Worm (Caenorhabditis elegans) whole organism, L4 larva: ENCODE measurements around the gene nlp-41.

Experiments
- Y48G9A.11 ChIP-seq: fragments of 200-800 bp; sonication (Bioruptor generic); IDR thresholded peaks from 2 replicates; pipeline ENCODE4 v1.3.6; 2022; ENCODE audit warnings: missing genetic modification reagents, missing genetic modification characterization, missing compliant biosample characterization
- Y75B8A.6 ChIP-seq: fragments of 200-800 bp; sonication (Bioruptor generic); IDR thresholded peaks from 2 replicates; pipeline ENCODE4 v1.3.6; 2022; ENCODE audit warnings: missing genetic modification reagents, missing genetic modification characterization, missing compliant biosample characterization
- ZK546.5 ChIP-seq, 2 experiments: sonication (generic microtip); optimal IDR thresholded peaks; 2 replicates each; lab custom pipeline; 2017; ENCODE audit warnings: missing biosample characterization in 2 of 2, missing genetic modification characterization in 2 of 2
- aha-1 ChIP-seq: fragments of 150-350 bp; peaks from one replicate; lab custom pipeline; 2014; ENCODE audit warnings: missing biosample characterization, missing genetic modification characterization
- arid-1 ChIP-seq: fragments of 200-800 bp; sonication (Bioruptor generic); conservative IDR thresholded peaks from 2 replicates; pipeline ENCODE4 v1.3.6; 2022; ENCODE audit warnings: missing genetic modification reagents, missing genetic modification characterization, missing compliant biosample characterization
- ceh-44 ChIP-seq: fragments of 200-800 bp; sonication (Bioruptor generic); IDR thresholded peaks from 2 replicates; pipeline ENCODE4 v1.3.6; 2022; ENCODE audit warnings: missing genetic modification reagents, missing genetic modification characterization, missing compliant biosample characterization
- cey-2 ChIP-seq: sonication (generic microtip); optimal IDR thresholded peaks from 3 replicates; lab custom pipeline; 2017; ENCODE audit warnings: missing genetic modification characterization, mild to moderate bottlenecking, missing compliant biosample characterization, antibody characterized with exemption, borderline replicate concordance; ENCODE audit not compliant: insufficient read depth
- daf-12 ChIP-seq: fragments of 150-350 bp; optimal IDR thresholded peaks from 2 replicates; lab custom pipeline; 2014; ENCODE audit warnings: missing biosample characterization, missing genetic modification reagents, missing genetic modification characterization
- daf-16 ChIP-seq, 3 experiments: sonication (generic microtip); optimal IDR thresholded peaks; 2 replicates each; lab custom pipeline; 2016 to 2017; ENCODE audit warnings: missing genetic modification characterization in 3 of 3, missing genetic modification reagents in 3 of 3, mild to moderate bottlenecking in 2 of 3, missing compliant biosample characterization in 2 of 3, missing biosample characterization in 1 of 3, moderate library complexity in 1 of 3
- daf-8 ChIP-seq: fragments of 200-800 bp; sonication (Bioruptor generic); IDR thresholded peaks from 2 replicates; pipeline ENCODE4 v1.3.6; 2022; ENCODE audit warnings: missing genetic modification characterization, missing compliant biosample characterization
- duxl-1 ChIP-seq: sonication (generic microtip); optimal IDR thresholded peaks from 2 replicates; lab custom pipeline; 2016; ENCODE audit warnings: mild to moderate bottlenecking, missing genetic modification characterization, moderate library complexity, missing compliant biosample characterization; ENCODE audit not compliant: poor library complexity
- fos-1 ChIP-seq: fragments of 150-350 bp; optimal IDR thresholded peaks from 2 replicates; lab custom pipeline; 2014; ENCODE audit warnings: missing biosample characterization, missing genetic modification characterization
- gei-8 ChIP-seq: fragments of 200-800 bp; sonication (Bioruptor generic); optimal IDR thresholded peaks from 2 replicates; lab custom pipeline; 2018; ENCODE audit warnings: mild to moderate bottlenecking, missing genetic modification characterization, missing compliant biosample characterization
- hif-1 ChIP-seq, 2 experiments: sonication (generic microtip); optimal IDR thresholded peaks; 2 replicates each; lab custom pipeline; 2016 to 2017; ENCODE audit warnings: missing compliant biosample characterization in 2 of 2, missing genetic modification characterization in 2 of 2, missing genetic modification reagents in 2 of 2, missing genotype in 2 of 2, mild to moderate bottlenecking in 1 of 2
- hlh-11 ChIP-seq: fragments of 200-800 bp; sonication (Bioruptor generic); optimal IDR thresholded peaks from 2 replicates; lab custom pipeline; 2018; ENCODE audit warnings: mild to moderate bottlenecking, missing genetic modification characterization, missing compliant biosample characterization
- madf-9 ChIP-seq: fragments of 200-800 bp; sonication (Bioruptor generic); conservative IDR thresholded peaks from 2 replicates; pipeline ENCODE4 v1.3.6; 2022; ENCODE audit warnings: missing genetic modification reagents, missing genetic modification characterization, missing compliant biosample characterization
- mdt-29 ChIP-seq: fragments of 200-800 bp; sonication (Bioruptor generic); IDR thresholded peaks from 2 replicates; pipeline ENCODE4 v1.3.6; 2022; ENCODE audit warnings: missing genetic modification reagents, missing genetic modification characterization, missing compliant biosample characterization
- nhr-11 ChIP-seq: fragments of 150-350 bp; optimal IDR thresholded peaks from 2 replicates; lab custom pipeline; 2014; ENCODE audit warnings: missing biosample characterization, missing genetic modification characterization
- nhr-28 ChIP-seq: fragments of 150-350 bp; optimal IDR thresholded peaks from 2 replicates; lab custom pipeline; 2014; ENCODE audit warnings: missing biosample characterization, missing genetic modification characterization
- nhr-42 ChIP-seq: fragments of 200-800 bp; sonication (Bioruptor generic); IDR thresholded peaks from 2 replicates; pipeline ENCODE4 v1.3.6; 2022; ENCODE audit warnings: missing genetic modification characterization, missing compliant biosample characterization
- nhr-48 ChIP-seq: sonication (generic microtip); optimal IDR thresholded peaks from 2 replicates; lab custom pipeline; 2016; ENCODE audit warnings: mild to moderate bottlenecking, missing genetic modification characterization, missing compliant biosample characterization
- skn-1 ChIP-seq: fragments of 150-350 bp; optimal IDR thresholded peaks from 2 replicates; lab custom pipeline; 2014; ENCODE audit warnings: missing biosample characterization, missing genetic modification characterization
- spr-1 ChIP-seq: sonication (generic microtip); optimal IDR thresholded peaks from 2 replicates; lab custom pipeline; 2016; ENCODE audit warnings: mild to moderate bottlenecking, missing genetic modification characterization, missing compliant biosample characterization
- unc-39 ChIP-seq: sonication (generic microtip); optimal IDR thresholded peaks from 2 replicates; lab custom pipeline; 2017; ENCODE audit warnings: missing biosample characterization, missing genetic modification characterization
- unc-62 ChIP-seq, 3 experiments: fragments of 150-350 bp in 1 of 3; sonication (generic microtip); optimal IDR thresholded peaks in 2 of 3; peaks in 1 of 3; 1 replicate in 1 of 3; 2 replicates in 2 of 3; lab custom pipeline; 2014 to 2017; ENCODE audit warnings: missing biosample characterization in 3 of 3, missing genetic modification characterization in 3 of 3, missing genetic modification reagents in 3 of 3, missing genotype in 1 of 3
- vab-7 ChIP-seq: fragments of 200-800 bp; sonication (Bioruptor generic); IDR thresholded peaks from 2 replicates; pipeline ENCODE4 v1.3.6; 2022; ENCODE audit warnings: missing genetic modification reagents, missing genetic modification characterization, missing compliant biosample characterization
- zag-1 ChIP-seq: fragments of 150-350 bp; optimal IDR thresholded peaks from 2 replicates; lab custom pipeline; 2014; ENCODE audit warnings: missing biosample characterization, missing genetic modification characterization
- zfp-2 ChIP-seq: sonication (generic microtip); optimal IDR thresholded peaks from 2 replicates; lab custom pipeline; 2016; ENCODE audit warnings: mild to moderate bottlenecking, missing genetic modification characterization, missing compliant biosample characterization
- zip-11 ChIP-seq: fragments of 200-800 bp; sonication (Bioruptor generic); IDR thresholded peaks from 2 replicates; pipeline ENCODE4 v1.3.6; 2022; ENCODE audit warnings: missing genetic modification characterization, missing compliant biosample characterization
- zip-2 ChIP-seq: fragments of 150-350 bp; optimal IDR thresholded peaks from 2 replicates; lab custom pipeline; 2014; ENCODE audit warnings: missing biosample characterization, missing genetic modification characterization
- ztf-11 ChIP-seq: fragments of 150-350 bp; optimal IDR thresholded peaks from 2 replicates; lab custom pipeline; 2014; ENCODE audit warnings: missing biosample characterization, missing genetic modification characterization

nlp-41 gene

ce11 chrII:14587407-14587806, 36.7 kb downstream of the nlp-41 start, which contains the start of gene C01G12.5:
TSS of gene C01G12.5 (minus strand) at chrII:14587507.
- TF ChIP-seq mdt-29 (no peak), ceh-44 (GFP tag; lab: Robert Waterston, UW) (no peak), aha-1 (tag; lab: Kevin White, UChicago) (peak; percentile 26), nhr-28 (tag; lab: Kevin White, UChicago) (peak; percentile 24), gei-8 (GFP tag; lab: Kevin White, UChicago) (no peak)

- TF ChIP-seq ztf-11 (tag; lab: Kevin White, UChicago) (no peak), fos-1 (tag; lab: Kevin White, UChicago) (no peak), Y75B8A.6 (GFP tag; lab: Robert Waterston, UW) (no peak), zip-11 (GFP tag; lab: Robert Waterston, UW) (no peak), zfp-2 (tag; lab: Kevin White, UChicago) (no peak), zip-2 (no peak), daf-12 (tag; lab: Kevin White, UChicago) (no peak), spr-1 (no peak)
Observed at ce11 chrII:14588162-14588561, 37.4 kb downstream of the nlp-41 start, which contains the start of gene nspb-10. TSS of gene nspb-10 (minus strand) at chrII:14588262.

ce11 chrII:14591699-14592098, 41.0 kb downstream of the nlp-41 start, which contains the start of gene C01G12.7:
TSS of gene C01G12.7 (minus strand) at chrII:14591893.
- 0 out of 2 replicates have a peak, but pooled peaks have one; percentile 13 for TF ChIP-seq nhr-42
- no peak for TF ChIP-seq daf-16 (GFP tag; optimal IDR thresholded peaks at IDR 0.05; lab: Kevin White, UChicago)
- no peak for TF ChIP-seq daf-16 (tag; optimal IDR thresholded peaks at IDR 0.05; lab: Kevin White, UChicago)

- TF ChIP-seq Y48G9A.11 (GFP tag; lab: Robert Waterston, UW) (no peak), nhr-11 (tag; lab: Kevin White, UChicago) (peak; percentile 64), zag-1 (tag; lab: Kevin White, UChicago) (no peak), zip-11 (GFP tag; lab: Robert Waterston, UW) (no peak), unc-62 (GFP tag; optimal IDR thresholded peaks at IDR 0.05 in 1 of 2; lab: Kevin White, UChicago) (peak in 1 of 2 experiments; percentile 58), unc-62 (tag; optimal IDR thresholded peaks at IDR 0.05; lab: Kevin White, UChicago) (no peak), aha-1 (tag; lab: Kevin White, UChicago) (peak; percentile 67), skn-1 (tag; lab: Kevin White, UChicago) (no peak), madf-9 (GFP tag; lab: Robert Waterston, UW) (no peak)
Observed at ce11 chrII:14592629-14593028, 41.9 kb downstream of the nlp-41 start.

ce11 chrII:14593281-14593680, 42.6 kb downstream of the nlp-41 start, which contains the start of gene catp-4:
TSS of gene catp-4 (plus strand) at chrII:14593581.
- TF ChIP-seq Y75B8A.6 (GFP tag; lab: Robert Waterston, UW), result no peak
- TF ChIP-seq cey-2 (tag; lab: Kevin White, UChicago), result no peak
- no peak for TF ChIP-seq nhr-48 (tag; lab: Kevin White, UChicago)
- no peak for TF ChIP-seq unc-39 (tag; lab: Kevin White, UChicago)
- TF ChIP-seq duxl-1 (tag; lab: Kevin White, UChicago), result no peak
- TF ChIP-seq vab-7, result no peak
- no peak for TF ChIP-seq hif-1 (tag; optimal IDR thresholded peaks at IDR 0.05; lab: Kevin White, UChicago)
- TF ChIP-seq ZK546.5 (tag; optimal IDR thresholded peaks at IDR 0.05; lab: Kevin White, UChicago), result no peak
- no peak for TF ChIP-seq daf-8 (GFP tag; lab: Robert Waterston, UW)
- no peak for TF ChIP-seq zip-2
- TF ChIP-seq arid-1 (GFP tag; lab: Robert Waterston, UW), result no peak
- TF ChIP-seq nhr-42, result no peak
- TF ChIP-seq hlh-11 (tag; lab: Kevin White, UChicago), result no peak
- TF ChIP-seq, all 104 proteins: peak for 0
